Fruit fly (Drosophila melanogaster) whole organism, embryonic: ENCODE results near the gene CG10376.

Experiments used
- Antp ChIP-seq: fragments of 200-800 bp; sonication (Bioruptor generic); optimal IDR thresholded peaks from 3 replicates; lab custom pipeline; 2016; ENCODE audit warnings: missing biosample characterization, missing genetic modification characterization
- Atf-2 ChIP-seq: fragments of 200-800 bp; sonication (Bioruptor generic); optimal IDR thresholded peaks from 2 replicates; lab custom pipeline; 2016; ENCODE audit warnings: missing biosample characterization, missing genetic modification characterization
- Bgb ChIP-seq: fragments of 200-800 bp; sonication (Bioruptor generic); IDR thresholded peaks from 2 replicates; pipeline ENCODE4 v1.3.6; 2022; ENCODE audit warnings: missing biosample characterization, missing genetic modification characterization; ENCODE audit not compliant: partially characterized antibody
- C15 ChIP-seq: fragments of 200-800 bp; sonication (Bioruptor generic); IDR thresholded peaks from 3 replicates; pipeline ENCODE4 v1.3.6; 2022; ENCODE audit warnings: missing biosample characterization, missing genetic modification characterization
- CG10654 ChIP-seq: fragments of 200-800 bp; sonication (Bioruptor generic); optimal IDR thresholded peaks from 2 replicates; lab custom pipeline; 2016; ENCODE audit warnings: missing biosample characterization, missing genetic modification characterization
- CG11093 ChIP-seq: fragments of 200-800 bp; sonication (Bioruptor generic); IDR thresholded peaks from 3 replicates; pipeline ENCODE4 v1.3.6; 2022; ENCODE audit warnings: missing biosample characterization, missing genetic modification characterization
- CG1233 ChIP-seq: fragments of 200-800 bp; sonication (Bioruptor generic); optimal IDR thresholded peaks from 4 replicates; lab custom pipeline; 2018; ENCODE audit warnings: missing biosample characterization, mild to moderate bottlenecking, missing genetic modification characterization
- CG13894 ChIP-seq: fragments of 200-800 bp; sonication (Bioruptor generic); optimal IDR thresholded peaks from 3 replicates; lab custom pipeline; 2018; ENCODE audit warnings: missing biosample characterization, mild to moderate bottlenecking, missing genetic modification characterization, moderate library complexity
- CG15479 ChIP-seq: fragments of 200-800 bp; sonication (Bioruptor generic); optimal IDR thresholded peaks from 3 replicates; lab custom pipeline; 2019; ENCODE audit warnings: missing biosample characterization, mild to moderate bottlenecking, missing genetic modification characterization, moderate library complexity
- CG17385 ChIP-seq: fragments of 200-800 bp; sonication (Bioruptor generic); optimal IDR thresholded peaks from 3 replicates; lab custom pipeline; 2018; ENCODE audit warnings: missing biosample characterization, mild to moderate bottlenecking, missing genetic modification characterization
- CG18011 ChIP-seq: fragments of 200-800 bp; sonication (Bioruptor generic); optimal IDR thresholded peaks from 2 replicates; lab custom pipeline; 2017; ENCODE audit warnings: missing biosample characterization, missing genetic modification characterization, mild to moderate bottlenecking, moderate library complexity, missing genotype
- CG31365 ChIP-seq: fragments of 200-800 bp; sonication (Bioruptor generic); optimal IDR thresholded peaks from 2 replicates; lab custom pipeline; 2018; ENCODE audit warnings: missing biosample characterization, mild to moderate bottlenecking, missing genetic modification characterization
- CG34376 ChIP-seq: fragments of 200-800 bp; sonication (Bioruptor generic); optimal IDR thresholded peaks from 2 replicates; lab custom pipeline; 2018; ENCODE audit warnings: missing biosample characterization, mild to moderate bottlenecking, missing genetic modification characterization
- CG4282 ChIP-seq: fragments of 200-800 bp; sonication (Bioruptor generic); optimal IDR thresholded peaks from 2 replicates; lab custom pipeline; 2016; ENCODE audit warnings: missing biosample characterization, missing genetic modification characterization
- CG4707 ChIP-seq: fragments of 200-800 bp; sonication (Bioruptor generic); optimal IDR thresholded peaks from 2 replicates; lab custom pipeline; 2018; ENCODE audit warnings: missing biosample characterization, mild to moderate bottlenecking, missing genetic modification characterization, moderate library complexity
- CG5953 ChIP-seq: fragments of 200-800 bp; sonication (Bioruptor generic); IDR thresholded peaks from 2 replicates; pipeline ENCODE4 v1.3.6; 2022; ENCODE audit warnings: missing biosample characterization, missing genetic modification characterization
- CG6791 ChIP-seq: fragments of 200-800 bp; sonication (Bioruptor generic); IDR thresholded peaks from 3 replicates; pipeline ENCODE4 v1.3.6; 2022; ENCODE audit warnings: missing biosample characterization, missing genetic modification characterization; ENCODE audit not compliant: partially characterized antibody
- Chrac-16 ChIP-seq: fragments of 200-800 bp; sonication (Bioruptor generic); optimal IDR thresholded peaks from 3 replicates; lab custom pipeline; 2016; ENCODE audit warnings: missing biosample characterization, missing genetic modification characterization
- Dp ChIP-seq: fragments of 200-800 bp; sonication (Bioruptor generic); optimal IDR thresholded peaks from 2 replicates; lab custom pipeline; 2018; ENCODE audit warnings: missing biosample characterization, mild to moderate bottlenecking, missing genetic modification characterization, moderate library complexity
- Elba2 ChIP-seq: fragments of 200-800 bp; sonication (Bioruptor generic); optimal IDR thresholded peaks from 3 replicates; lab custom pipeline; 2016; ENCODE audit warnings: missing biosample characterization, missing genetic modification characterization
- Fer1 ChIP-seq: fragments of 200-800 bp; sonication (Bioruptor generic); optimal IDR thresholded peaks from 2 replicates; lab custom pipeline; 2017; ENCODE audit warnings: missing biosample characterization, mild to moderate bottlenecking, missing genetic modification characterization
- H2.0 ChIP-seq: fragments of 200-800 bp; sonication (Bioruptor generic); IDR thresholded peaks from 2 replicates; pipeline ENCODE4 v1.3.6; 2022; ENCODE audit warnings: missing biosample characterization, missing genetic modification characterization
- MESR4 ChIP-seq: fragments of 200-800 bp; sonication (Bioruptor generic); optimal IDR thresholded peaks from 2 replicates; lab custom pipeline; 2018; ENCODE audit warnings: missing biosample characterization, mild to moderate bottlenecking, missing genetic modification characterization, moderate library complexity
- Meics ChIP-seq: fragments of 200-800 bp; sonication (Bioruptor generic); optimal IDR thresholded peaks from 2 replicates; lab custom pipeline; 2017; ENCODE audit warnings: missing biosample characterization, mild to moderate bottlenecking, missing genetic modification characterization
- Mrtf ChIP-seq: fragments of 200-800 bp; sonication (Bioruptor generic); IDR thresholded peaks from 3 replicates; pipeline ENCODE4 v1.3.6; 2022; ENCODE audit warnings: missing biosample characterization, missing genetic modification characterization
- Nf-YA ChIP-seq: fragments of 200-800 bp; sonication (Bioruptor generic); IDR thresholded peaks from 2 replicates; pipeline ENCODE4 v1.3.6; 2022; ENCODE audit warnings: missing biosample characterization, missing genetic modification characterization
- NfI ChIP-seq: fragments of 200-800 bp; sonication (Bioruptor generic); optimal IDR thresholded peaks from 3 replicates; lab custom pipeline; 2018; ENCODE audit warnings: missing biosample characterization, mild to moderate bottlenecking, missing genetic modification characterization, moderate library complexity
- Opbp ChIP-seq: fragments of 200-800 bp; sonication (Bioruptor generic); IDR thresholded peaks from 3 replicates; pipeline ENCODE4 v1.3.6; 2022; ENCODE audit warnings: missing biosample characterization, missing genetic modification characterization; ENCODE audit not compliant: partially characterized antibody
- Rfx ChIP-seq: fragments of 200-800 bp; sonication (Bioruptor generic); IDR thresholded peaks from 2 replicates; pipeline ENCODE4 v1.3.6; 2022; ENCODE audit warnings: missing biosample characterization, missing genetic modification characterization
- Stat92E ChIP-seq, 3 experiments: fragments of >200 bp in 2 of 3; fragments of 200-800 bp in 1 of 3; sonication (Bioruptor generic) in 1 of 3; optimal IDR thresholded peaks; 2 replicates each; lab custom pipeline; 2017 to 2019; ENCODE audit warnings: missing biosample characterization in 3 of 3, missing genetic modification characterization in 3 of 3, mild to moderate bottlenecking in 1 of 3, moderate library complexity in 1 of 3
- Taf1 ChIP-seq: fragments of 200-800 bp; sonication (Bioruptor generic); IDR thresholded peaks from 2 replicates; pipeline ENCODE4 v1.3.6; 2022; ENCODE audit warnings: missing biosample characterization, missing genetic modification characterization
- Xbp1 ChIP-seq: fragments of 200-800 bp; sonication (Bioruptor generic); optimal IDR thresholded peaks from 3 replicates; lab custom pipeline; 2016; ENCODE audit warnings: missing biosample characterization, mild to moderate bottlenecking, missing genetic modification characterization
- aop ChIP-seq: fragments of 200-800 bp; sonication (Bioruptor generic); IDR thresholded peaks from 2 replicates; pipeline ENCODE4 v1.3.6; 2022; ENCODE audit warnings: missing biosample characterization, missing genetic modification characterization
- ap ChIP-seq: fragments of 200-800 bp; sonication (Bioruptor generic); IDR thresholded peaks from 2 replicates; pipeline ENCODE4 v1.3.6; 2022; ENCODE audit warnings: missing biosample characterization, missing genetic modification characterization
- chinmo ChIP-seq: fragments of 200-800 bp; sonication (Bioruptor generic); IDR thresholded peaks from 4 replicates; pipeline ENCODE4 v1.3.6; 2022; ENCODE audit warnings: missing biosample characterization, missing genetic modification characterization; ENCODE audit not compliant: partially characterized antibody
- dmrt99B ChIP-seq: fragments of 200-800 bp; sonication (Bioruptor generic); optimal IDR thresholded peaks from 2 replicates; lab custom pipeline; 2018; ENCODE audit warnings: missing biosample characterization, mild to moderate bottlenecking, missing genetic modification characterization, moderate library complexity
- ems ChIP-seq: fragments of 200-800 bp; sonication (Bioruptor generic); optimal IDR thresholded peaks from 3 replicates; lab custom pipeline; 2016; ENCODE audit warnings: missing biosample characterization, missing genetic modification characterization
- esg ChIP-seq: fragments of 200-800 bp; sonication (Bioruptor generic); conservative IDR thresholded peaks from 2 replicates; pipeline ENCODE4 v1.3.6; 2022; ENCODE audit warnings: missing biosample characterization, missing genetic modification characterization
- eve ChIP-seq, 2 experiments: fragments of >200 bp; optimal IDR thresholded peaks; 2 replicates each; lab custom pipeline; 2017; ENCODE audit warnings: missing biosample characterization in 2 of 2, missing genetic modification characterization in 2 of 2
- gsb-n ChIP-seq: fragments of 200-800 bp; sonication (Bioruptor generic); optimal IDR thresholded peaks from 3 replicates; lab custom pipeline; 2018; ENCODE audit warnings: missing biosample characterization, mild to moderate bottlenecking, missing genetic modification characterization
- her ChIP-seq: fragments of 200-800 bp; sonication (Bioruptor generic); optimal IDR thresholded peaks from 2 replicates; lab custom pipeline; 2016; ENCODE audit warnings: missing biosample characterization, missing genetic modification characterization
- kay ChIP-seq: fragments of 200-800 bp; sonication (Bioruptor generic); optimal IDR thresholded peaks from 2 replicates; lab custom pipeline; 2016; ENCODE audit warnings: missing biosample characterization, missing genetic modification characterization
- lmd ChIP-seq: fragments of 200-800 bp; sonication (Bioruptor generic); IDR thresholded peaks from 2 replicates; pipeline ENCODE4 v1.3.6; 2022; ENCODE audit warnings: missing biosample characterization, missing genetic modification characterization
- lov ChIP-seq, 2 experiments: fragments of 200-800 bp in 1 of 2; fragments of >200 bp in 1 of 2; sonication (Bioruptor generic) in 1 of 2; IDR thresholded peaks in 1 of 2; optimal IDR thresholded peaks in 1 of 2; 2 replicates in 1 of 2; 3 replicates in 1 of 2; pipeline versions ENCODE4 v1.3.6 to Lab custom; 2017 to 2022; ENCODE audit warnings: missing biosample characterization in 1 of 2, missing genetic modification characterization in 1 of 2
- mirr ChIP-seq: fragments of 200-800 bp; sonication (Bioruptor generic); optimal IDR thresholded peaks from 3 replicates; lab custom pipeline; 2018; ENCODE audit warnings: missing biosample characterization, mild to moderate bottlenecking, missing genetic modification characterization
- pnt ChIP-seq: fragments of 200-800 bp; sonication (Bioruptor generic); optimal IDR thresholded peaks from 3 replicates; lab custom pipeline; 2016; ENCODE audit warnings: missing biosample characterization, missing genetic modification characterization
- sqz ChIP-seq: fragments of 200-800 bp; sonication (Bioruptor generic); optimal IDR thresholded peaks from 3 replicates; lab custom pipeline; 2018; ENCODE audit warnings: missing biosample characterization, mild to moderate bottlenecking, missing genetic modification characterization
- tx ChIP-seq: fragments of 200-800 bp; sonication (Bioruptor generic); optimal IDR thresholded peaks from 2 replicates; lab custom pipeline; 2016; ENCODE audit warnings: missing biosample characterization, missing genetic modification characterization
- vvl ChIP-seq: fragments of 200-800 bp; sonication (Bioruptor generic); IDR thresholded peaks from 2 replicates; pipeline ENCODE4 v1.3.6; 2022; ENCODE audit warnings: missing biosample characterization, missing genetic modification characterization

CG10376 gene

dm6 chr2L:18732760-18733530 is 30.0 kb upstream of the CG10376 start (continued):
- TF ChIP-seq CG4707, result no peak
- 0 out of 2 replicates have a peak, but pooled peaks have one; percentile 17 for TF ChIP-seq vvl (GFP tag; lab: Robert Waterston, UW)
- peak; percentile 5; the same call in 1 of the 3 replicates for TF ChIP-seq Opbp (GFP tag; lab: Robert Waterston, UW)
- no peak for TF ChIP-seq CG5953
- TF ChIP-seq CG17385 (GFP tag; lab: Kevin White, UChicago), result no peak
- no peak for TF ChIP-seq Taf1 (GFP tag; lab: Robert Waterston, UW)
- no peak for TF ChIP-seq CG4282 (GFP tag; lab: Kevin White, UChicago)
- TF ChIP-seq her, result no peak
- TF ChIP-seq CG1233 (GFP tag; lab: Kevin White, UChicago), result no peak
- TF ChIP-seq kay (GFP tag; lab: Kevin White, UChicago), result no peak
- TF ChIP-seq Chrac-16 (GFP tag; lab: Kevin White, UChicago), result no peak
- TF ChIP-seq mirr (GFP tag; lab: Kevin White, UChicago), result no peak
- TF ChIP-seq Bgb (GFP tag; lab: Robert Waterston, UW), result peak; percentile 36; the same call in 1 of the 2 replicates
- peak; percentile 97 for TF ChIP-seq chinmo
- TF ChIP-seq CG10654 (GFP tag; lab: Kevin White, UChicago), result no peak
- TF ChIP-seq CG34376, result no peak
- TF ChIP-seq H2.0 (GFP tag; lab: Robert Waterston, UW), result no peak
- no peak for TF ChIP-seq Xbp1 (GFP tag; lab: Kevin White, UChicago)
- no peak for TF ChIP-seq ap (GFP tag; lab: Robert Waterston, UW)
- no peak for TF ChIP-seq CG15479 (GFP tag; lab: Kevin White, UChicago)
- no peak for TF ChIP-seq Dp (GFP tag; lab: Kevin White, UChicago)
- no peak for TF ChIP-seq NfI (GFP tag; lab: Kevin White, UChicago)
- no peak for TF ChIP-seq Stat92E (GFP tag; optimal IDR thresholded peaks at IDR 0.05; lab: Kevin White, UChicago)
- no peak for TF ChIP-seq gsb-n (tag; lab: Kevin White, UChicago)
- TF ChIP-seq eve (GFP tag; optimal IDR thresholded peaks at IDR 0.05; lab: Kevin White, UChicago), result no peak
- no peak for TF ChIP-seq pnt (GFP tag; lab: Kevin White, UChicago)
- TF ChIP-seq C15 (GFP tag; lab: Robert Waterston, UW), result no peak
- TF ChIP-seq CG18011, result no peak
- no peak for TF ChIP-seq aop
- TF ChIP-seq tx (GFP tag; lab: Kevin White, UChicago), result no peak
- no peak for TF ChIP-seq lov (optimal IDR thresholded peaks at IDR 0.05; lab: Kevin White, UChicago)
- TF ChIP-seq lov (GFP tag; IDR thresholded peaks at IDR 0.05; lab: Robert Waterston, UW), result no peak
- no peak for TF ChIP-seq Rfx (GFP tag; lab: Robert Waterston, UW)
- no peak for TF ChIP-seq Meics (GFP tag; lab: Kevin White, UChicago)
- no peak for TF ChIP-seq dmrt99B (tag; lab: Kevin White, UChicago)
- TF ChIP-seq Mrtf, result no peak
- no peak for TF ChIP-seq esg
- no peak for TF ChIP-seq Fer1 (GFP tag; lab: Kevin White, UChicago)
- no peak for TF ChIP-seq Elba2
- TF ChIP-seq sqz (GFP tag; lab: Kevin White, UChicago), result no peak
- no peak for TF ChIP-seq MESR4 (GFP tag; lab: Kevin White, UChicago)
- no peak for TF ChIP-seq CG13894 (tag; lab: Kevin White, UChicago)
- no peak for TF ChIP-seq lmd (GFP tag; lab: Robert Waterston, UW)
- TF ChIP-seq CG11093, result no peak
- TF ChIP-seq Nf-YA (GFP tag; lab: Robert Waterston, UW), result no peak; the same call in 1 of the 2 replicates
- TF ChIP-seq Antp, result no peak
- TF ChIP-seq CG31365 (tag; lab: Kevin White, UChicago), result no peak
- no peak for TF ChIP-seq ems (GFP tag; lab: Kevin White, UChicago)
- 0 out of 3 replicates have a peak, but pooled peaks have one; percentile 18 for TF ChIP-seq CG6791 (GFP tag; lab: Robert Waterston, UW)
- TF ChIP-seq Atf-2, result no peak
